Worm (Caenorhabditis elegans): ENCODE data around the gene B0244.6.

B0244.6 gene

DNA sequence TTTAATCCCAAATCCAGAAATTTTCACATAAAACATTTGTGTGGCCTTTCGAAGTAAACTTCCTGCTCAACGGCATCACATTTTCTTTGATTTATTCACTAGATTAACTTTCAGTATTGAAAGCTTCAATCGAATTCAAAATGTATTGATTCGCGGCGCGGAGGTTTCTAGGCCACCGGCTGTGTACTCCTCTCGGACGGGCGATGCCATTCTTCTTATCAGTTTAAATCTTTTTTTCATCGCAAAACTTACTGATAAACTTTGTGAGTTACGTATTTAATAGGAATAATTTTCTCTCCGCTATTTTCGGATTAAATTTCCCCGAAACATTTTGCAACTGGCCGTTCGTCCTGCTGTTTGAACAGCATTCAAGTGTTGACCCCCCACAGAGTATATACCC, 15.9 kb upstream of the B0244.6 start (continued):
- TF ChIP-seq mab-5 (tag; optimal IDR thresholded peaks at IDR 0.05): no peak
- TF ChIP-seq nhr-129 (tag; optimal IDR thresholded peaks at IDR 0.05): peak; percentile 15
- peak; percentile 68 for TF ChIP-seq C34F6.9 (tag; optimal IDR thresholded peaks at IDR 0.05)
- TF ChIP-seq snpc-4 (tag; optimal IDR thresholded peaks at IDR 0.05): no peak
- TF ChIP-seq nhr-77 (tag; optimal IDR thresholded peaks at IDR 0.05): no peak
- TF ChIP-seq unc-55 (GFP tag; optimal IDR thresholded peaks at IDR 0.05): peak; percentile 61
- no peak for TF ChIP-seq nhr-10 (tag; optimal IDR thresholded peaks at IDR 0.05)
- TF ChIP-seq nhr-11 (tag; optimal IDR thresholded peaks at IDR 0.05): no peak
- no peak for TF ChIP-seq nhr-6 (tag; optimal IDR thresholded peaks at IDR 0.05)
- peak; percentile 84 for TF ChIP-seq sma-3 (GFP tag; optimal IDR thresholded peaks at IDR 0.05)
- no peak for TF ChIP-seq elt-1 (tag; optimal IDR thresholded peaks at IDR 0.05)
- no peak for TF ChIP-seq nhr-23 (tag; optimal IDR thresholded peaks at IDR 0.05)

DNA sequence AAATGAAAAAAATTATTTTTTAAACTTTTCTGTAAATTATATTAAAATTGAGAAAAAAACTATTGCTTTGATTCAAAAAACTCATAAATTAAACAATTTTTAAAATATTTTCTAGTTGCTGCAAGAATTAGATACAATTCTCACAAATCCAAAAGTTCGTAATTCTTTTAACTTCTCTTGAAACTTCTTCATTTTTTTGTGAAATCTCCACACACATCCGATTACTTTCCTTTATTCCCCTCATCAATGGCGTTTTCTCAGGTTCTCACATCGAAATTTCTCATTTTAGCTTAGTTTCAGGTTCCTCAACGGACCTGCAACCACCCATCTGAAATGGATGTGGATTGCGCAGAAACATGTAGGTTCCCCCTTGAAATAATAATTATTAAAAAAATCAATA, 15.3 kb upstream of the B0244.6 start, which contains the start of gene wrm-1:
wrm-1 (plus strand) TSS at position 301 of the 400 bp plus-strand sequence.
- TF ChIP-seq sem-4 (tag; optimal IDR thresholded peaks at IDR 0.05): no peak
- TF ChIP-seq mbf-1 (tag; optimal IDR thresholded peaks at IDR 0.05): no peak
- no peak for TF ChIP-seq nhr-23 (tag; optimal IDR thresholded peaks at IDR 0.05)
- TF ChIP-seq lin-13 (GFP tag; optimal IDR thresholded peaks at IDR 0.05): no peak
- no peak for TF ChIP-seq elt-3 (tag; optimal IDR thresholded peaks at IDR 0.05)
- no peak for TF ChIP-seq blmp-1 (tag; optimal IDR thresholded peaks at IDR 0.05; ENCODE audit: insufficient read depth)
- TF ChIP-seq aly-2 (tag; optimal IDR thresholded peaks at IDR 0.05): no peak
- no peak for TF ChIP-seq F13H6.1 (tag; optimal IDR thresholded peaks at IDR 0.05)
- TF ChIP-seq nhr-12 (tag; optimal IDR thresholded peaks at IDR 0.05): no peak
- TF ChIP-seq lin-11 (tag; optimal IDR thresholded peaks at IDR 0.05): no peak
- TF ChIP-seq gmeb-1 (tag; optimal IDR thresholded peaks at IDR 0.05): no peak
- no peak for TF ChIP-seq zag-1 (tag; optimal IDR thresholded peaks at IDR 0.05)
- no peak for TF ChIP-seq nhr-10 (tag; optimal IDR thresholded peaks at IDR 0.05)
- no peak for TF ChIP-seq egl-27 (tag; optimal IDR thresholded peaks at IDR 0.05)
- no peak for TF ChIP-seq ceh-82 (tag; optimal IDR thresholded peaks at IDR 0.05)
- TF ChIP-seq Y55F3AM.14 (GFP tag; optimal IDR thresholded peaks at IDR 0.05): no peak
- no peak for TF ChIP-seq snpc-4 (tag; optimal IDR thresholded peaks at IDR 0.05)
- no peak for TF ChIP-seq alr-1 (tag; optimal IDR thresholded peaks at IDR 0.05)
- no peak for TF ChIP-seq unc-39 (tag; optimal IDR thresholded peaks at IDR 0.05)

DNA sequence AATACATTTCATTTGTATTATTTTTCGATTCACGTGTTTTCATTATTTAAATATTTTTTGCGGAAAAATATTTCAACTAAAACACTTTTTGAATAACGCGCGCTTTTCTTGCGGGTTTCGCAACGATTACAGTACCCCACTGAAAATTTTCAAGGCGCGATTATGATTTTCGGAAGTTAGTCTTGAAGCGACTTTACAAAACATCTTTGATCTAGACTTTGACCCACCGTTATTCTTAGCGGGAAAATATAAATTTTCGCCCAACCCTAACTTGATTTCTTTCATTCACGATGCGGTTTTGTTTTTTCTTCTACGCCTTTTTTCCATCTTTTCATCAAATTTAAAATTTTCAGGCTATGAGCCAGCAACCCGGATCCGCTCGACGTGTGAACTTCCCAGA, 10.0 kb upstream of the B0244.6 start, which contains the start of gene egg-1:
egg-1 (plus strand) TSS at position 354 of the 400 bp plus-strand sequence.
- TF ChIP-seq lin-13 (GFP tag; optimal IDR thresholded peaks at IDR 0.05) (no peak), lsy-2 (tag; optimal IDR thresholded peaks at IDR 0.05) (no peak), ama-1 (optimal IDR thresholded peaks at IDR 0.05) (no peak), ztf-11 (tag; optimal IDR thresholded peaks at IDR 0.05) (no peak), blmp-1 (tag; optimal IDR thresholded peaks at IDR 0.05; ENCODE audit: insufficient read depth) (no peak)

DNA sequence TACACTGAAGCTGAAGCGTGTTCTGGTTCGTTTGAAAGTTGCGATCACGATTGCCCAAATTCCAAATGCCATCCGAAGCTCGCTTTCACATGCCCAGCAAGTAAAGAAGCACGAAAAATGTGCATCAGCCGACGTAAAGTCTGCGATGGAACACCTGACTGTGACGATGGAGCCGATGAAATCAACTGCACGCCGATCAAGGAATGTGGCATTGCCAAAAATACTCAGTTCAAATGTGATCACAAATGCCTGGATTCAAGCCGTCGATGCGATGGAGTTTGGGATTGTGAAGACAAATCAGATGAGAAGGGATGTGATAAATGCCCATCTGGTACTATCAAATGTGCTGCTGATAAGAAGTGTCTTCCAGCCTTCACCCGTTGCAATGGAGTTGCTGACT, 8.4 kb upstream of the B0244.6 start:
- TF ChIP-seq nhr-77 (tag; optimal IDR thresholded peaks at IDR 0.05): no peak
- TF ChIP-seq unc-62 (GFP tag; optimal IDR thresholded peaks at IDR 0.05): no peak
- no peak for TF ChIP-seq mdl-1 (tag; optimal IDR thresholded peaks at IDR 0.05)
- no peak for TF ChIP-seq nhr-21 (tag; optimal IDR thresholded peaks at IDR 0.05)
- TF ChIP-seq mbf-1 (tag; optimal IDR thresholded peaks at IDR 0.05): no peak
- no peak for TF ChIP-seq snpc-4 (tag; optimal IDR thresholded peaks at IDR 0.05)
- no peak for TF ChIP-seq blmp-1 (tag; optimal IDR thresholded peaks at IDR 0.05; ENCODE audit: insufficient read depth)
- no peak for TF ChIP-seq ama-1 (optimal IDR thresholded peaks at IDR 0.05)
- no peak for TF ChIP-seq fos-1 (tag; optimal IDR thresholded peaks at IDR 0.05)

DNA sequence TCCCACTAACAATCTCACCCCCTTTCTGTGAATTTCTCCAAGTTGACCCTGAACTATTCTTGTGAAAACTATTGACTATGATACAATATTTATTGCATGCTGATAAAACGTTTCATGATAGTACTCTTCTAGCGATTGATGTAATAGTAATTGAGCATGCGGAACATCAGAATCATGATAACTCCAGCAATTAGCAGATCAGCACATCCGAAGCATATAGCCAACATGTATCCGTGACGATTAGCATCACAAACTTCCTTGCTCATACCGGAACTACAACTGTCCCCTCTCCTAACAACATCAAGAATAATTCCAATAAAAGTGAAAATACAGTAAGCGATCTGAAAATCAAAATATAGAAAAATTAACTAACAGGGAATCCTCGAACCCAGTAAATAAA, 7.8 kb upstream of the B0244.6 start:
- TF ChIP-seq mab-5 (tag; optimal IDR thresholded peaks at IDR 0.05) (no peak), gmeb-1 (tag; optimal IDR thresholded peaks at IDR 0.05) (no peak), sem-4 (tag; optimal IDR thresholded peaks at IDR 0.05) (no peak), lsy-2 (tag; optimal IDR thresholded peaks at IDR 0.05) (no peak), F13H6.1 (tag; optimal IDR thresholded peaks at IDR 0.05) (no peak), ama-1 (optimal IDR thresholded peaks at IDR 0.05) (no peak), ZK546.5 (tag; optimal IDR thresholded peaks at IDR 0.05) (no peak), elt-3 (tag; optimal IDR thresholded peaks at IDR 0.05) (no peak), C34F6.9 (tag; optimal IDR thresholded peaks at IDR 0.05) (no peak), ztf-4 (tag; optimal IDR thresholded peaks at IDR 0.05) (no peak)
